Fruit fly (Drosophila melanogaster) Kc167 (cell line): Measurements from ENCODE around the gene COX8.

ENCODE experiments used
- Myc ChIP-seq: fragments of >200 bp; optimal IDR thresholded peaks from 2 replicates; lab custom pipeline; 2017; ENCODE audit warnings: missing external identifiers
- Sin3A ChIP-seq: fragments of >200 bp; optimal IDR thresholded peaks from 2 replicates; lab custom pipeline; 2018; ENCODE audit warnings: missing external identifiers
- h ChIP-seq: fragments of >200 bp; optimal IDR thresholded peaks from 3 replicates; lab custom pipeline; 2018; ENCODE audit warnings: missing external identifiers
- insv ChIP-seq: fragments of >200 bp; optimal IDR thresholded peaks from 3 replicates; lab custom pipeline; 2018; ENCODE audit warnings: missing external identifiers
- psq ChIP-seq: fragments of >200 bp; optimal IDR thresholded peaks from 2 replicates; lab custom pipeline; 2017; ENCODE audit warnings: missing external identifiers
- ttk ChIP-seq: sonication (Bioruptor generic); optimal IDR thresholded peaks from 2 replicates; lab custom pipeline; 2017; ENCODE audit warnings: missing external identifiers

COX8 gene

dm6 chr3L:21492723-21493316 is 46.4 kb downstream of the COX8 start, which contains the start of the genes CG7202 and CG7519:
Gene CG7202 (minus strand): TSS chr3L:21492773.
Gene CG7519 (plus strand): TSS chr3L:21493083.
- no peak for TF ChIP-seq h (lab: Kevin White, UChicago)
- no peak for TF ChIP-seq ttk (lab: Kevin White, UChicago)
- no peak for TF ChIP-seq insv (lab: Kevin White, UChicago)
- no peak for TF ChIP-seq psq (lab: Kevin White, UChicago)
- TF ChIP-seq Sin3A (lab: Kevin White, UChicago), result no peak
- no peak for TF ChIP-seq Myc (lab: Kevin White, UChicago)

- no peak for TF ChIP-seq h (lab: Kevin White, UChicago)
- TF ChIP-seq Sin3A (lab: Kevin White, UChicago), result no peak
- TF ChIP-seq ttk (lab: Kevin White, UChicago), result no peak
- TF ChIP-seq insv (lab: Kevin White, UChicago), result no peak
- no peak for TF ChIP-seq psq (lab: Kevin White, UChicago)
- TF ChIP-seq Myc (lab: Kevin White, UChicago), result no peak
Observed at dm6 chr3L:21490486-21490885, 48.8 kb downstream of the COX8 start, which contains the start of gene Neu2. Gene Neu2 (minus strand): TSS chr3L:21490586.
